Worm (Caenorhabditis elegans) whole organism, mixed stage, embryonic: Measurements from ENCODE around the gene idpp-8.
A peak's percentile ranks its signal among the peaks of the same experiment; 100 is the strongest.

Experiments used
- M03D4.4 ChIP-seq: sonication (generic microtip); optimal IDR thresholded peaks from 2 replicates; lab custom pipeline; 2017; ENCODE audit warnings: mild to moderate bottlenecking, missing genetic modification characterization, missing compliant biosample characterization
- ces-1 ChIP-seq: fragments of 150-350 bp; optimal IDR thresholded peaks from 2 replicates; lab custom pipeline; 2014; ENCODE audit warnings: missing biosample characterization, missing genetic modification reagents, missing genetic modification characterization
- drap-1 ChIP-seq: fragments of 200-800 bp; sonication (Bioruptor generic); optimal IDR thresholded peaks from 3 replicates; lab custom pipeline; 2018; ENCODE audit warnings: mild to moderate bottlenecking, missing genetic modification characterization, missing compliant biosample characterization
- elt-1 ChIP-seq: sonication (generic microtip); optimal IDR thresholded peaks from 2 replicates; lab custom pipeline; 2017; ENCODE audit warnings: missing genetic modification characterization, mild to moderate bottlenecking, missing compliant biosample characterization, antibody characterized with exemption, moderate library complexity, borderline replicate concordance; ENCODE audit not compliant: insufficient read depth
- elt-3 ChIP-seq: fragments of 150-350 bp; optimal IDR thresholded peaks from 2 replicates; lab custom pipeline; 2014; ENCODE audit warnings: missing biosample characterization, missing genetic modification characterization
- flh-1 ChIP-seq: fragments of 200-800 bp; sonication (Bioruptor generic); optimal IDR thresholded peaks from 2 replicates; lab custom pipeline; 2018; ENCODE audit warnings: mild to moderate bottlenecking, missing genetic modification characterization, moderate library complexity, missing compliant biosample characterization
- ham-2 ChIP-seq: fragments of 200-800 bp; sonication (Bioruptor generic); optimal IDR thresholded peaks from 2 replicates; lab custom pipeline; 2018; ENCODE audit warnings: mild to moderate bottlenecking, missing genetic modification characterization, missing compliant biosample characterization
- lin-13 ChIP-seq: fragments of 150-350 bp; optimal IDR thresholded peaks from 2 replicates; lab custom pipeline; 2014; ENCODE audit warnings: missing biosample characterization, missing genetic modification characterization
- lin-32 ChIP-seq: fragments of 200-800 bp; sonication (Bioruptor generic); optimal IDR thresholded peaks from 2 replicates; lab custom pipeline; 2018; ENCODE audit warnings: mild to moderate bottlenecking, missing genetic modification characterization, missing compliant biosample characterization
- lsy-2 ChIP-seq: fragments of 150-350 bp; optimal IDR thresholded peaks from 2 replicates; lab custom pipeline; 2014; ENCODE audit warnings: missing biosample characterization, missing genetic modification characterization
- mep-1 ChIP-seq: fragments of 150-350 bp; optimal IDR thresholded peaks from 2 replicates; lab custom pipeline; 2017; ENCODE audit warnings: missing biosample characterization, missing genetic modification reagents, missing genetic modification characterization, inconsistent platforms
- mls-2 ChIP-seq: sonication (generic microtip); optimal IDR thresholded peaks from 2 replicates; lab custom pipeline; 2016; ENCODE audit warnings: mild to moderate bottlenecking, missing genetic modification characterization, moderate library complexity, missing compliant biosample characterization
- nhr-2 ChIP-seq: fragments of 150-350 bp; optimal IDR thresholded peaks from 2 replicates; lab custom pipeline; 2014; ENCODE audit warnings: missing biosample characterization, missing genetic modification characterization
- nhr-237 ChIP-seq: fragments of 150-350 bp; optimal IDR thresholded peaks from 2 replicates; lab custom pipeline; 2014; ENCODE audit warnings: missing biosample characterization, missing genetic modification characterization
- nhr-28 ChIP-seq: fragments of 150-350 bp; optimal IDR thresholded peaks from 2 replicates; lab custom pipeline; 2014; ENCODE audit warnings: missing biosample characterization, missing genetic modification characterization
- nhr-76 ChIP-seq: sonication (generic microtip); optimal IDR thresholded peaks from 2 replicates; lab custom pipeline; 2017; ENCODE audit warnings: missing biosample characterization, missing genetic modification characterization
- pha-4 ChIP-seq: fragments of 150-350 bp; optimal IDR thresholded peaks from 2 replicates; lab custom pipeline; 2018; ENCODE audit warnings: missing biosample characterization, missing genetic modification reagents, missing genetic modification characterization
- sptf-1 ChIP-seq: sonication (generic microtip); optimal IDR thresholded peaks from 2 replicates; lab custom pipeline; 2017; ENCODE audit warnings: mild to moderate bottlenecking, missing genetic modification characterization, moderate library complexity, missing compliant biosample characterization
- tbx-8 ChIP-seq: fragments of 200-800 bp; sonication (Bioruptor generic); optimal IDR thresholded peaks from 2 replicates; lab custom pipeline; 2018; ENCODE audit warnings: mild to moderate bottlenecking, missing genetic modification characterization, moderate library complexity, missing compliant biosample characterization
- unc-120 ChIP-seq: sonication (generic microtip); optimal IDR thresholded peaks from 2 replicates; lab custom pipeline; 2017; ENCODE audit warnings: missing genetic modification characterization, missing compliant biosample characterization; ENCODE audit not compliant: poor library complexity, severe bottlenecking
- unc-39 ChIP-seq: fragments of 150-350 bp; optimal IDR thresholded peaks from 2 replicates; lab custom pipeline; 2014; ENCODE audit warnings: missing biosample characterization, missing genetic modification characterization
- unc-62 ChIP-seq: fragments of 150-350 bp; optimal IDR thresholded peaks from 2 replicates; lab custom pipeline; 2014; ENCODE audit warnings: missing biosample characterization, missing genetic modification reagents, missing genetic modification characterization
- zip-8 ChIP-seq: fragments of 150-350 bp; optimal IDR thresholded peaks from 2 replicates; lab custom pipeline; 2014; ENCODE audit warnings: missing biosample characterization, missing genetic modification characterization
- ztf-11 ChIP-seq: fragments of 150-350 bp; optimal IDR thresholded peaks from 2 replicates; lab custom pipeline; 2014; ENCODE audit warnings: missing biosample characterization, missing genetic modification characterization

The idpp-8 gene

DNA sequence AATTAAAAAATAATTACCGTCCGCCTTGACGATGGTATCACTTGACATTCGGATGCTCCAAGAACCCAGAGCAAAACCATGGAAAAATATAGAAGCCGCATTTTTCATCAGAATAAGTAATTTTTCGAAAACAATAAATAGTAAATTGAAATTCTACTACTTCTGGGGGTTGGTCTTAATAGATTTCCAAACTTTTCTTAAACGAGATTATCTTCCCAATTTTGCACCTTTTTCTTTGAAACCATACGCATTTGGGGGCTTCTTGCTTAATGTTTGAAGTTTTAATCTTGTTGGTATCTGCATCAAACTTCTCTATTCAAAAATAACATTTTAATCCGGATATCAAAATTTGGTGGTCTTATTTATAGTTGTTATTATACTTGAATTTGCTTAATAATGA, 767 bp downstream of the idpp-8 start, which contains the start of gene gcy-5:
Gene gcy-5 (minus strand): TSS at position 101 of the 400 bp plus-strand sequence.
- no peak for TF ChIP-seq lsy-2 (tag; lab: Kevin White, UChicago)
- TF ChIP-seq unc-120 (tag; lab: Kevin White, UChicago), result no peak
- TF ChIP-seq mep-1 (tag; lab: Kevin White, UChicago), result no peak
- TF ChIP-seq, all 35 proteins: peak for 0

DNA sequence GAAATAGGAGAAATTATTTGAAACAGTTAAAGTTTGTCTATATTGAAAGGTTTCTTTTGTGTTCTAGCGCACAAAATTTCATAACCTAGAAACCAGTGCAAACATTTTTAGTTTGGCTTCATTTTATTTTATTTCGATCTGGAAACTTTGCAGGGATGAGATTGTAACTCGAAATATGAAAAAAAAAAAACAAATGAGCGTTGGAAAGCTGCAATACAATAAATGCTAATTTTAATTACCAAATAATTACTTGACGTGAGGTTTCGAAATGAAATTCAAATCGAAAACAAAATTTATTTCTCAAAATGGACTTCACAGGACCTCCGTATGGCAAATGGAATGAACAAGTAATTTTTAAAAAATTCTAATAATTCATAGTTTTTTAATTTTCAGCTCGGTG, 1.7 kb downstream of the idpp-8 start, which contains the start of gene M02G9.4:
Gene M02G9.4 (plus strand): TSS at position 301 of the 400 bp plus-strand sequence.
- TF ChIP-seq mep-1 (tag; lab: Kevin White, UChicago) (no peak), ces-1 (GFP tag; lab: Kevin White, UChicago) (no peak), pha-4 (tag; lab: Kevin White, UChicago) (no peak), ztf-11 (tag; lab: Kevin White, UChicago) (no peak), zip-8 (no peak), lin-32 (GFP tag; lab: Kevin White, UChicago) (no peak), elt-1 (no peak), drap-1 (GFP tag; lab: Kevin White, UChicago) (no peak), nhr-28 (tag; lab: Kevin White, UChicago) (no peak), mls-2 (tag; lab: Kevin White, UChicago) (no peak), unc-39 (tag; lab: Kevin White, UChicago) (no peak), tbx-8 (GFP tag; lab: Kevin White, UChicago) (no peak), lin-13 (tag; lab: Kevin White, UChicago) (no peak), nhr-76 (tag; lab: Kevin White, UChicago) (no peak), lsy-2 (tag; lab: Kevin White, UChicago) (no peak), elt-3 (tag; lab: Kevin White, UChicago) (no peak), nhr-237 (tag; lab: Kevin White, UChicago) (no peak), unc-120 (tag; lab: Kevin White, UChicago) (no peak)
- TF ChIP-seq, all 35 proteins: peak for 0

DNA sequence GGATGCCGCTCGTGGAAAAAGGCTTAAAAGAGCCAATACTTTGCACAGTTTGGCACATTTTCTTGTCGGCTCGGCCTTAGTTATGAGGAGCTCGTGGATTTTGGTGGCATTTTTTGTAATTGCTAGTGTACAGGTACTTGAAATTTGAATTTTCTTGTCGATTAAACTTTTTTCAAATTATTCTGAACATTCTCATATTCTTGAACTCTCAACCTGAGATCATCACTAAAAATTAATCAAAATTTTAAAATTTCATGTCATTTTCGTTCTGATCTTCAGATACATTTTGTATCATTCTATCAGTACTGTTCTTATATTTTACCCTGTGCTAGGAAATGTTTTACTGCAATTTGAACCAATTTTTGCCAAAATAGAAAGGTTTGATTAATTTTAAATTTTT, 6.1 kb downstream of the idpp-8 start, which contains the start of gene idpp-4:
Gene idpp-4 (plus strand): TSS at position 51 of the 400 bp plus-strand sequence.
- TF ChIP-seq sptf-1 (no peak), lin-13 (tag; lab: Kevin White, UChicago) (no peak), nhr-2 (tag; lab: Kevin White, UChicago) (no peak), M03D4.4 (tag; lab: Kevin White, UChicago) (no peak), unc-120 (tag; lab: Kevin White, UChicago) (no peak)

ce11 chrII:10325615-10326232, 10.4 kb downstream of the idpp-8 start, which contains the start of gene appg-1:
Gene appg-1 (plus strand): TSS chrII:10326041.
- TF ChIP-seq M03D4.4 (tag; lab: Kevin White, UChicago) (no peak), lsy-2 (tag; lab: Kevin White, UChicago) (no peak)

- TF ChIP-seq tbx-8 (GFP tag; lab: Kevin White, UChicago) (no peak), ham-2 (GFP tag; lab: Kevin White, UChicago) (no peak), unc-62 (GFP tag; lab: Kevin White, UChicago) (no peak), drap-1 (GFP tag; lab: Kevin White, UChicago) (no peak)
- TF ChIP-seq, all 35 proteins: peak for 0
These were observed 14.4 kb downstream of the idpp-8 start for ce11 chrII:10329754-10330153.

DNA sequence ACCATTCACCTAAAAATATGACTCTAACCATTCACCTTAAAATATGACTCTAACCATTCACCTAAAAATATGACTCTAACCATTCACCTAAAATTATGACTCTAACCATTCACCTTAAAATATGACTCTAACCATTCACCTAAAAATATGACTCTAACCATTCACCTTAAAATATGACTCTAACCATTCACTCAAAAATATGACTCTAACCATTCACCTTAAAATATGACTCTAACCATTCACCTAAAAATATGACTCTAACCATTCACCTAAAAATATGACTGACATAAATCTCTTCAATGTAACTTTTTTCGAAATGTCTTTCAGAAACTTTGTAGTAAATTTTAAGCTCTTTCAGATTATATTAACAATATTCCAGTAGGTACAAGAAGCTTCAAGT, 20.8 kb downstream of the idpp-8 start:
- TF ChIP-seq sptf-1, result peak; percentile 58

DNA sequence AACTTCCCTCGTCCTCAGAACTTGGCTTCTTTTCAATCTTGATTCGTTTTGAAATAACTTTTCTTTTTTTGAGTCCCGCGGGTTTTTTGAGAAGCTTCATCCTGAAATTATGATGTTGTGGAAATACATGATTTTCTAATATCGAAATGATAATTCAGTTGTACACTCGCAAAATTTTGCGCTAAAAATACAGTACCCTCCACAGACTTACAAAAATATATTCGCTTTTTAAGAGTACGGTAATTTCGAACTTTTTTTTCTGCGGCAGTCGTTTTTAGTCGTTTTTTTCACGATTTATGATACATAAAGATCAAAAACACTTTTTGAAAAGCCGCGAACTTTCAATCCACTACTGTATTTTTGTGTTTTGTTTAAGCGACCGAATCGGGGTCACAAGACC, 29.7 kb downstream of the idpp-8 start, which contains the start of gene pro-2:
Gene pro-2 (minus strand): TSS at position 101 of the 400 bp plus-strand sequence.
- TF ChIP-seq lin-32 (GFP tag; lab: Kevin White, UChicago), result no peak
- no peak for TF ChIP-seq M03D4.4 (tag; lab: Kevin White, UChicago)
- no peak for TF ChIP-seq ham-2 (GFP tag; lab: Kevin White, UChicago)
- TF ChIP-seq flh-1, result no peak
